Worm (Caenorhabditis elegans) whole organism, L1 larva: ENCODE results near the gene ubh-4.

Experiments
- C04F5.9 ChIP-seq: sonication (generic microtip); optimal IDR thresholded peaks from 2 replicates; lab custom pipeline; 2016; ENCODE audit warnings: missing genetic modification characterization, missing compliant biosample characterization
- Y116A8C.19 ChIP-seq: sonication (generic microtip); optimal IDR thresholded peaks from 2 replicates; lab custom pipeline; 2016; ENCODE audit warnings: missing compliant biosample characterization, missing genetic modification characterization, borderline replicate concordance
- aha-1 ChIP-seq: fragments of 150-350 bp; optimal IDR thresholded peaks from 2 replicates; lab custom pipeline; 2014; ENCODE audit warnings: missing biosample characterization, missing genetic modification characterization
- aly-2 ChIP-seq: fragments of 150-350 bp; optimal IDR thresholded peaks from 2 replicates; lab custom pipeline; 2014; ENCODE audit warnings: missing biosample characterization, missing genetic modification characterization
- ama-1 ChIP-seq: fragments of 150-350 bp; optimal IDR thresholded peaks from 2 replicates; lab custom pipeline; 2014
- ceh-8 ChIP-seq: fragments of 200-800 bp; sonication (Bioruptor generic); optimal IDR thresholded peaks from 2 replicates; lab custom pipeline; 2018; ENCODE audit warnings: mild to moderate bottlenecking, missing genetic modification characterization, moderate library complexity, missing compliant biosample characterization
- ceh-82 ChIP-seq, 3 experiments: fragments of 150-350 bp in 1 of 3; sonication (generic microtip) in 2 of 3; optimal IDR thresholded peaks; 2 replicates each; lab custom pipeline; 2014 to 2017; ENCODE audit warnings: missing biosample characterization in 3 of 3, missing genetic modification characterization in 3 of 3
- ceh-88 ChIP-seq: fragments of 200-800 bp; sonication (Bioruptor generic); IDR thresholded peaks from 2 replicates; pipeline ENCODE4 v1.3.6; 2022; ENCODE audit warnings: missing genetic modification characterization, missing compliant biosample characterization
- ces-1 ChIP-seq: fragments of 150-350 bp; optimal IDR thresholded peaks from 2 replicates; lab custom pipeline; 2014; ENCODE audit warnings: missing biosample characterization, missing genetic modification reagents, missing genetic modification characterization
- dpl-1 ChIP-seq, 3 experiments: fragments of 150-350 bp in 2 of 3; sonication (generic microtip) in 1 of 3; optimal IDR thresholded peaks; 2 replicates each; lab custom pipeline; 2014 to 2017; ENCODE audit warnings: missing biosample characterization in 3 of 3, missing genetic modification characterization in 3 of 3, missing genetic modification reagents in 3 of 3
- dsc-1 ChIP-seq: sonication (generic microtip); optimal IDR thresholded peaks from 2 replicates; lab custom pipeline; 2016; ENCODE audit warnings: mild to moderate bottlenecking, missing genetic modification characterization, missing compliant biosample characterization
- elt-2 ChIP-seq: sonication (generic microtip); optimal IDR thresholded peaks from 2 replicates; lab custom pipeline; 2016; ENCODE audit warnings: missing genetic modification characterization, mild to moderate bottlenecking, inconsistent platforms, missing compliant biosample characterization, missing genetic modification reagents
- fkh-10 ChIP-seq: sonication (generic microtip); optimal IDR thresholded peaks from 2 replicates; lab custom pipeline; 2017; ENCODE audit warnings: missing biosample characterization, missing genetic modification reagents, missing genetic modification characterization
- grh-1 ChIP-seq: fragments of 200-800 bp; sonication (Bioruptor generic); IDR thresholded peaks from 2 replicates; pipeline ENCODE4 v1.3.6; 2022; ENCODE audit warnings: missing genetic modification reagents, missing genetic modification characterization, missing compliant biosample characterization
- hlh-17 ChIP-seq: fragments of 200-800 bp; sonication (Bioruptor generic); optimal IDR thresholded peaks from 2 replicates; lab custom pipeline; 2018; ENCODE audit warnings: missing genetic modification characterization, mild to moderate bottlenecking, missing compliant biosample characterization, moderate library complexity, borderline replicate concordance
- hlh-4 ChIP-seq: sonication (generic microtip); optimal IDR thresholded peaks from 2 replicates; lab custom pipeline; 2016; ENCODE audit warnings: mild to moderate bottlenecking, missing genetic modification characterization, missing compliant biosample characterization
- hpl-2 ChIP-seq: fragments of 150-350 bp; optimal IDR thresholded peaks from 2 replicates; lab custom pipeline; 2014; ENCODE audit warnings: missing biosample characterization, missing genetic modification reagents, missing genetic modification characterization
- jun-1 ChIP-seq: fragments of 150-350 bp; optimal IDR thresholded peaks from 2 replicates; lab custom pipeline; 2014; ENCODE audit warnings: missing biosample characterization, missing genetic modification reagents, missing genetic modification characterization
- lin-13 ChIP-seq: fragments of 150-350 bp; optimal IDR thresholded peaks from 2 replicates; lab custom pipeline; 2014; ENCODE audit warnings: missing biosample characterization, missing genetic modification reagents, missing genetic modification characterization
- lin-14 ChIP-seq: fragments of 200-800 bp; sonication (Bioruptor generic); optimal IDR thresholded peaks from 2 replicates; lab custom pipeline; 2018; ENCODE audit warnings: mild to moderate bottlenecking, missing genetic modification characterization, moderate library complexity, missing compliant biosample characterization
- lin-15B ChIP-seq: fragments of 150-350 bp; sonication (generic microtip); optimal IDR thresholded peaks from 3 replicates; lab custom pipeline; 2014; ENCODE audit warnings: missing biosample characterization, missing genetic modification characterization
- lin-35 ChIP-seq, 2 experiments: fragments of 150-350 bp; optimal IDR thresholded peaks; 2 replicates each; lab custom pipeline; 2014; ENCODE audit warnings: missing biosample characterization in 2 of 2, missing genetic modification characterization in 2 of 2, missing genetic modification reagents in 2 of 2
- lin-39 ChIP-seq: fragments of 150-350 bp; optimal IDR thresholded peaks from 2 replicates; lab custom pipeline; 2014; ENCODE audit warnings: missing biosample characterization, missing genetic modification reagents, missing genetic modification characterization
- lsy-2 ChIP-seq, 2 experiments: fragments of 150-350 bp; optimal IDR thresholded peaks; 2 replicates each; lab custom pipeline; 2014; ENCODE audit warnings: missing biosample characterization in 2 of 2, missing genetic modification characterization in 2 of 2
- mab-9 ChIP-seq: fragments of 200-800 bp; sonication (Bioruptor generic); IDR thresholded peaks from 2 replicates; pipeline ENCODE4 v1.3.6; 2022; ENCODE audit warnings: missing genetic modification reagents, missing genetic modification characterization, missing compliant biosample characterization
- nhr-11 ChIP-seq: fragments of 150-350 bp; optimal IDR thresholded peaks from 2 replicates; lab custom pipeline; 2014; ENCODE audit warnings: missing biosample characterization, missing genetic modification characterization
- nhr-12 ChIP-seq: sonication (generic microtip); optimal IDR thresholded peaks from 2 replicates; lab custom pipeline; 2017; ENCODE audit warnings: missing biosample characterization, missing genetic modification characterization
- nhr-19 ChIP-seq: fragments of 200-800 bp; sonication (Bioruptor generic); conservative IDR thresholded peaks from 2 replicates; pipeline ENCODE4 v1.3.6; 2022; ENCODE audit warnings: missing genetic modification characterization, missing compliant biosample characterization
- nhr-20 ChIP-seq: sonication (generic microtip); optimal IDR thresholded peaks from 2 replicates; lab custom pipeline; 2016; ENCODE audit warnings: mild to moderate bottlenecking, missing genetic modification characterization, missing compliant biosample characterization
- nhr-28 ChIP-seq: fragments of 150-350 bp; optimal IDR thresholded peaks from 2 replicates; lab custom pipeline; 2014; ENCODE audit warnings: missing biosample characterization, missing genetic modification characterization
- nhr-71 ChIP-seq: sonication (generic microtip); optimal IDR thresholded peaks from 2 replicates; lab custom pipeline; 2016; ENCODE audit warnings: mild to moderate bottlenecking, missing genetic modification characterization, moderate library complexity, missing compliant biosample characterization
- nhr-76 ChIP-seq: sonication (generic microtip); optimal IDR thresholded peaks from 2 replicates; lab custom pipeline; 2017; ENCODE audit warnings: missing biosample characterization, missing genetic modification characterization
- nhr-77 ChIP-seq: fragments of 150-350 bp; optimal IDR thresholded peaks from 2 replicates; lab custom pipeline; 2014; ENCODE audit warnings: missing biosample characterization, missing genetic modification characterization
- nhr-90 ChIP-seq: sonication (generic microtip); optimal IDR thresholded peaks from 2 replicates; lab custom pipeline; 2016; ENCODE audit warnings: mild to moderate bottlenecking, missing genetic modification characterization, missing compliant biosample characterization; ENCODE audit not compliant: poor library complexity
- pax-3 ChIP-seq: fragments of 200-800 bp; sonication (Bioruptor generic); optimal IDR thresholded peaks from 2 replicates; lab custom pipeline; 2018; ENCODE audit warnings: mild to moderate bottlenecking, missing genetic modification characterization, moderate library complexity, missing compliant biosample characterization
- pqm-1 ChIP-seq: sonication (generic microtip); optimal IDR thresholded peaks from 3 replicates; lab custom pipeline; 2017; ENCODE audit warnings: missing biosample characterization, missing genetic modification characterization
- rnt-1 ChIP-seq: sonication (generic microtip); optimal IDR thresholded peaks from 2 replicates; lab custom pipeline; 2016; ENCODE audit warnings: mild to moderate bottlenecking, missing genetic modification characterization, moderate library complexity, missing compliant biosample characterization
- skn-1 ChIP-seq: fragments of 150-350 bp; optimal IDR thresholded peaks from 2 replicates; lab custom pipeline; 2014; ENCODE audit warnings: missing biosample characterization, missing genetic modification characterization
- snpc-4 ChIP-seq: fragments of 150-350 bp; optimal IDR thresholded peaks from 2 replicates; lab custom pipeline; 2014; ENCODE audit warnings: missing biosample characterization, missing genetic modification characterization
- snu-23 ChIP-seq: sonication (generic microtip); optimal IDR thresholded peaks from 2 replicates; lab custom pipeline; 2016; ENCODE audit warnings: missing genetic modification characterization, missing compliant biosample characterization
- tbx-2 ChIP-seq: sonication (generic microtip); optimal IDR thresholded peaks from 2 replicates; lab custom pipeline; 2016; ENCODE audit warnings: missing genetic modification characterization, missing compliant biosample characterization
- tlp-1 ChIP-seq: fragments of 150-350 bp; optimal IDR thresholded peaks from 2 replicates; lab custom pipeline; 2014; ENCODE audit warnings: missing biosample characterization, missing genetic modification characterization
- unc-130 ChIP-seq: fragments of 150-350 bp; optimal IDR thresholded peaks from 2 replicates; lab custom pipeline; 2017; ENCODE audit warnings: missing biosample characterization, missing genetic modification characterization, inconsistent platforms
- unc-30 ChIP-seq: sonication (generic microtip); optimal IDR thresholded peaks from 2 replicates; lab custom pipeline; 2017; ENCODE audit warnings: missing biosample characterization, missing genetic modification characterization
- ztf-11 ChIP-seq, 2 experiments: sonication (generic microtip); optimal IDR thresholded peaks; 2 replicates each; lab custom pipeline; 2016 to 2017; ENCODE audit warnings: missing genetic modification characterization in 2 of 2, missing biosample characterization in 1 of 2, missing compliant biosample characterization in 1 of 2
- ztf-4 ChIP-seq: fragments of 150-350 bp; optimal IDR thresholded peaks from 2 replicates; lab custom pipeline; 2014; ENCODE audit warnings: missing biosample characterization, missing genetic modification characterization

ubh-4 gene

DNA sequence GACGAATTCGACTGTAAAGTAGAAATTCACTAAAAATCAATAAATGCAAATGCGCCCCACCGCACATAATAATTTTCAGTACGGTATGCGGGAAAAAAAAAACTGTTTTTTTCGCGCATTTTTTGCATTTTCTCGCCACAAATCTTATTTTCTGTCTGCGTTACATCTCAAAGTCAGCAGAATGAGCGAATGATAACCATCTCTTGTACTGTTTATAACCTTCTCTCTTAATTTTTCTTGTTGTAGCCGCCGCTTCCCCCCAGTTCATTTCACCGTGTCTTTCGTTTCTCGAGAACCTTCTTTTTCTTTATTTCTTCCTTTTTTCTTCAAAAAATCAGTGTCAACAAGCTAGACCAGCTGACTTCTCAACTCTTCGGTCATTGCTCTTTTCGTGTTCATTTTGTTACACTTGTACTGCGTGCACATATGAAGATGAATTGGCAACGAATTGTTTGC lies 23.9 kb downstream of the ubh-4 start (continued):
- TF ChIP-seq tbx-2 (tag; lab: Kevin White, UChicago): peak; percentile 33
- peak; percentile 16 for TF ChIP-seq ztf-4 (tag; lab: Kevin White, UChicago)
- peak; percentile 5; the same call in 1 of the 2 replicates for TF ChIP-seq nhr-19 (GFP tag; lab: Robert Waterston, UW)
- TF ChIP-seq nhr-20 (tag; lab: Kevin White, UChicago): peak; percentile 68
- TF ChIP-seq unc-30 (tag; lab: Kevin White, UChicago): no peak
- peak in 1 of 2 experiments; percentile 30 for TF ChIP-seq lin-35 (GFP tag; optimal IDR thresholded peaks at IDR 0.05; lab: Kevin White, UChicago)
- TF ChIP-seq grh-1 (GFP tag; lab: Robert Waterston, UW): no peak
- no peak for TF ChIP-seq elt-2 (tag; lab: Kevin White, UChicago)
- peak; percentile 32 for TF ChIP-seq snu-23 (GFP tag; lab: Kevin White, UChicago)
- TF ChIP-seq Y116A8C.19 (tag; lab: Kevin White, UChicago): no peak
- peak; percentile 31 for TF ChIP-seq rnt-1 (tag; lab: Kevin White, UChicago)
- TF ChIP-seq nhr-11 (tag; lab: Kevin White, UChicago): no peak
- TF ChIP-seq hpl-2 (GFP tag; lab: Kevin White, UChicago): no peak
- no peak for TF ChIP-seq aly-2 (tag; lab: Kevin White, UChicago)
- peak in 1 of 2 experiments; percentile 48 for TF ChIP-seq lsy-2 (tag; optimal IDR thresholded peaks at IDR 0.05; lab: Kevin White, UChicago)
- TF ChIP-seq lin-15B (tag; lab: Kevin White, UChicago): no peak
- no peak for TF ChIP-seq fkh-10 (GFP tag; lab: Kevin White, UChicago)
- peak in 1 of 3 experiments; percentile 22 for TF ChIP-seq dpl-1 (GFP tag; optimal IDR thresholded peaks at IDR 0.05; lab: Kevin White, UChicago)
- peak; percentile 33 for TF ChIP-seq lin-13 (GFP tag; lab: Kevin White, UChicago)
- peak; percentile 28 for TF ChIP-seq nhr-71
- TF ChIP-seq nhr-77 (tag; lab: Kevin White, UChicago): peak; percentile 52

DNA sequence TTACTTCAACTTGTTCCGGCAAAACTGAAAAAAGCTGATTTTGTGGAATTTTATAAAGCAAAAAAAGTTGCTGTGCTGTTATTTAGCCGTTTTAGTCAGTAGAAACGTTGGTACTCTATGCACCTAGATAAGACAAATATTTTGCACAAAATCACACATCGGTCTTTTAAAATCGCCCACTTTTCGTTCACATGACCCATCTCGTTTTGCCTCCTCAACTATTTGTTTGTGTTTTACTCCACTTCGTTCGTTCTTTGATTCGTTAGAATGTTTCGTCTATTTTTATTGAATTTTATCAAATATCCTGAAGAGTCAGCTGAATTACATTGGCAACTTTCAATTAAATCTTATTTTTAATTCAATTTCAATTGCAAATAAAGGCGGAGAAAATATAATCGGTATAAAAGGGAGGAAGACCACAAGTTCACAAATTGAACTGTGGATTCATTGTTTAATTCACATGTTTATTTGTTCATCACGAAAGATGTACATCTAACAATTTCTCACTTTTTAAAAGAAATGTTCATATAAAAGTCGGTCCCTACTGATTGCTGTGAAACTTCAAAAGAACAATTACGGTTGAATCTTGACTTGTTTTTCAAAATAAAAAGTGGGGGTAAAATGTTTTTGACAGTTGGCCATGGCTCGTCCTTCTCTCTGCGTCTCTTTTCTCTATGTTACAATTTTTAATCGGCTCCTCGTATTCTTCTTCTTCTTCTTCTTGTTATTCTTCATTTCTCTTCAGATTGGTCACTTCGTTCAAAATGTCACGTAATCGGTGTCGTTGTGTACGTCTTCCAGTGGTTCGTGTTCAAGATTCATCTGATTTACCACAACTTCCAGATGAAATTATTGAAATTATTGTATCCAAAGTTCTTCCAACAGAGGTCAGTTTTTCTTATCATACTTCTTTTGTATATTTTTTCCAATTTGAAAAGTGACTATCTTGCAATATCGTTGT lies 27.0 kb downstream of the ubh-4 start, which contains the start of gene DH11.2:
Gene DH11.2 (plus strand): TSS at position 746 of the 961 bp plus-strand sequence.
- TF ChIP-seq dpl-1 (GFP tag; optimal IDR thresholded peaks at IDR 0.05; lab: Kevin White, UChicago) (no peak), aha-1 (tag; lab: Kevin White, UChicago) (no peak), lsy-2 (tag; optimal IDR thresholded peaks at IDR 0.05; lab: Kevin White, UChicago) (peak in 1 of 2 experiments; percentile 1), dsc-1 (tag; lab: Kevin White, UChicago) (no peak), lin-14 (peak; percentile 33), ztf-4 (tag; lab: Kevin White, UChicago) (no peak), ama-1 (no peak), mab-9 (GFP tag; lab: Robert Waterston, UW) (no peak), rnt-1 (tag; lab: Kevin White, UChicago) (no peak), ceh-88 (no peak), hpl-2 (GFP tag; lab: Kevin White, UChicago) (no peak), jun-1 (tag; lab: Kevin White, UChicago) (no peak), unc-30 (tag; lab: Kevin White, UChicago) (no peak), nhr-77 (tag; lab: Kevin White, UChicago) (no peak), grh-1 (GFP tag; lab: Robert Waterston, UW) (no peak), nhr-90 (tag; lab: Kevin White, UChicago) (no peak), ztf-11 (tag; optimal IDR thresholded peaks at IDR 0.05; lab: Kevin White, UChicago) (no peak), fkh-10 (GFP tag; lab: Kevin White, UChicago) (no peak), hlh-17 (GFP tag; lab: Kevin White, UChicago) (no peak), snpc-4 (tag; lab: Kevin White, UChicago) (no peak), lin-13 (GFP tag; lab: Kevin White, UChicago) (no peak), C04F5.9 (tag; lab: Kevin White, UChicago) (no peak), nhr-12 (tag; lab: Kevin White, UChicago) (no peak), ces-1 (GFP tag; lab: Kevin White, UChicago) (no peak), unc-130 (tag; lab: Kevin White, UChicago) (peak; percentile 62), nhr-19 (GFP tag; lab: Robert Waterston, UW) (peak; percentile 51), ceh-8 (GFP tag; lab: Kevin White, UChicago) (no peak), pqm-1 (tag; lab: Kevin White, UChicago) (no peak), lin-39 (no peak), ceh-82 (tag; optimal IDR thresholded peaks at IDR 0.05; lab: Kevin White, UChicago) (no peak), elt-2 (tag; lab: Kevin White, UChicago) (peak; percentile 49), skn-1 (tag; lab: Kevin White, UChicago) (no peak), nhr-28 (tag; lab: Kevin White, UChicago) (no peak), nhr-76 (tag; lab: Kevin White, UChicago) (no peak), tbx-2 (tag; lab: Kevin White, UChicago) (peak; percentile 17), tlp-1 (tag; lab: Kevin White, UChicago) (no peak), pax-3 (no peak), hlh-4 (tag; lab: Kevin White, UChicago) (no peak)
